Worm (Caenorhabditis elegans): ENCODE data around the gene str-106.

- TF ChIP-seq tbx-11 (GFP tag; IDR thresholded peaks at IDR 0.05): no peak
- TF ChIP-seq flt-1 (GFP tag; IDR thresholded peaks at IDR 0.05): no peak
- no peak for TF ChIP-seq ceh-13 (GFP tag; optimal IDR thresholded peaks at IDR 0.05)
- no peak for TF ChIP-seq scrt-1 (GFP tag; IDR thresholded peaks at IDR 0.05)
- TF ChIP-seq hmbx-1 (tag; optimal IDR thresholded peaks at IDR 0.05): no peak
- no peak for TF ChIP-seq aly-1 (tag; optimal IDR thresholded peaks at IDR 0.05)
- TF ChIP-seq sea-1 (GFP tag; conservative IDR thresholded peaks at IDR 0.05): no peak
- TF ChIP-seq ama-1 (optimal IDR thresholded peaks at IDR 0.05): no peak
- TF ChIP-seq pes-1 (GFP tag; IDR thresholded peaks at IDR 0.05): no peak
These were observed 22.1 kb upstream of the str-106 start, which contains the start of gene str-99 for ce11 chrV:16158391-16158790.

Measured in whole organism, early embryonic.